Worm (Caenorhabditis elegans): ENCODE measurements around the gene C01C4.2.

DNA sequence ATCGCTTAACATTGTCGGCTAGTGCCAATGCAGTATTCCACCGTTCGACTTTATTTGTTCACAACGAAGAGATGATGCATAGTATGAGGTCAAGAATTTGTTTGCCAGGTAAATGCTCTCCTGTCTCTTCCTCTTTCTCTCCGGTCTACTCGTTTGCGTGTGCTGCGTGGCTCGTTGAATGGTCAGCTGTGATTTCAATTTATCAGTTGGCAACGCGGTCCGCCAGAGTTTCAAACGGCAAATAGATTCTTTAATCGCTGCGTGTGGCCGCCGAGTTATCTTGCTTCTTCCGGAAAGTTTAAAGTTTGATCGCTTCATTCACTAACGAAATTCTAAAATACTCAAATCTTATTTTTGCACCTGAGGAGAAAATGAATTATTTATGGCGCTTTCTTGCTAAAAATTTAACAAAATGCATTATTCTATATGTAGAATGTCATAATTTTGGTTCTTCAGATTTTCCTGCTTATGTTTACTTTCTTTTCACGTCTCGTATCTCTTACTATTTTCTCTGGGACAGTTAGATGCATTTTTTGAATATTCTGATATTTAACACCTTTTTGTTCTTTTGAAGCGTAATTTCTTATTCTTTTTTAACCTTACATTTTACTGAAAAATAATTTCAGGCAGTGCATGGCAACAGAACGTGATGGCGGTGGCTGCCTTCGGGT is 34.2 kb upstream of the C01C4.2 start, which contains the start of gene tsp-17:
- TF ChIP-seq ceh-18 (tag; optimal IDR thresholded peaks at IDR 0.05) = no peak
- TF ChIP-seq ceh-2 (tag; optimal IDR thresholded peaks at IDR 0.05) = no peak
- no peak for TF ChIP-seq F13H6.1 (tag; optimal IDR thresholded peaks at IDR 0.05)
- no peak for TF ChIP-seq pros-1 (tag; optimal IDR thresholded peaks at IDR 0.05)
